Worm (Caenorhabditis elegans): ENCODE measurements around the gene fbxb-105.

fbxb-105 gene

ce11 chrII:2785787-2786186 is 15.1 kb upstream of the fbxb-105 start:
- no peak for TF ChIP-seq aly-2 (tag; optimal IDR thresholded peaks at IDR 0.05)
- no peak for TF ChIP-seq ama-1 (optimal IDR thresholded peaks at IDR 0.05)
- TF ChIP-seq zag-1 (tag; optimal IDR thresholded peaks at IDR 0.05) = no peak

ce11 chrII:2783380-2783779 is 12.7 kb upstream of the fbxb-105 start:
- TF ChIP-seq nhr-11 (tag; optimal IDR thresholded peaks at IDR 0.05) = no peak
- no peak for TF ChIP-seq nhr-28 (tag; optimal IDR thresholded peaks at IDR 0.05)
- no peak for TF ChIP-seq nhr-77 (tag; optimal IDR thresholded peaks at IDR 0.05)

ce11 chrII:2781355-2781754 is 10.7 kb upstream of the fbxb-105 start, which contains the start of gene F08D12.2:
Gene F08D12.2 (plus strand): TSS chrII:2781655.
- TF ChIP-seq ceh-82 (tag; optimal IDR thresholded peaks at IDR 0.05) = no peak
- TF ChIP-seq aly-2 (tag; optimal IDR thresholded peaks at IDR 0.05) = no peak
- TF ChIP-seq hmg-11 (tag; optimal IDR thresholded peaks at IDR 0.05) = no peak
- no peak for TF ChIP-seq ceh-16 (tag; optimal IDR thresholded peaks at IDR 0.05)
- TF ChIP-seq elt-2 (tag; optimal IDR thresholded peaks at IDR 0.05) = no peak
- no peak for TF ChIP-seq unc-62 (GFP tag; optimal IDR thresholded peaks at IDR 0.05)
- no peak for TF ChIP-seq nhr-237 (tag; optimal IDR thresholded peaks at IDR 0.05)
- TF ChIP-seq skn-1 (tag; optimal IDR thresholded peaks at IDR 0.05) = no peak
- no peak for TF ChIP-seq nhr-25 (tag; optimal IDR thresholded peaks at IDR 0.05)
- no peak for TF ChIP-seq egl-27 (tag; optimal IDR thresholded peaks at IDR 0.05)

- TF ChIP-seq lsy-12 (tag; optimal IDR thresholded peaks at IDR 0.05) (no peak), mdl-1 (tag; optimal IDR thresholded peaks at IDR 0.05) (no peak), elt-3 (tag; optimal IDR thresholded peaks at IDR 0.05) (no peak), ceh-16 (tag; optimal IDR thresholded peaks at IDR 0.05) (no peak), aly-2 (tag; optimal IDR thresholded peaks at IDR 0.05) (no peak), ZK546.5 (tag; optimal IDR thresholded peaks at IDR 0.05) (no peak), hmg-11 (tag; optimal IDR thresholded peaks at IDR 0.05) (no peak), ceh-82 (tag; optimal IDR thresholded peaks at IDR 0.05) (no peak), daf-12 (tag; optimal IDR thresholded peaks at IDR 0.05) (no peak), fos-1 (tag; optimal IDR thresholded peaks at IDR 0.05) (no peak), lin-15B (tag; optimal IDR thresholded peaks at IDR 0.05) (no peak), nhr-28 (tag; optimal IDR thresholded peaks at IDR 0.05) (no peak), nhr-76 (tag; optimal IDR thresholded peaks at IDR 0.05) (no peak), nhr-67 (tag; optimal IDR thresholded peaks at IDR 0.05) (no peak), ztf-11 (tag; optimal IDR thresholded peaks at IDR 0.05) (no peak)
These were observed 10.1 kb upstream of the fbxb-105 start for ce11 chrII:2780804-2781203.

- TF ChIP-seq R02D3.7 (tag; optimal IDR thresholded peaks at IDR 0.05) (no peak), lin-39 (tag; optimal IDR thresholded peaks at IDR 0.05) (no peak), nhr-237 (tag; optimal IDR thresholded peaks at IDR 0.05) (no peak), ceh-9 (tag; optimal IDR thresholded peaks at IDR 0.05) (no peak), mml-1 (tag; optimal IDR thresholded peaks at IDR 0.05) (no peak), fkh-2 (tag; optimal IDR thresholded peaks at IDR 0.05) (no peak), nfya-1 (tag; optimal IDR thresholded peaks at IDR 0.05; ENCODE audit: insufficient read depth) (no peak), ama-1 (optimal IDR thresholded peaks at IDR 0.05) (no peak), mdl-1 (tag; optimal IDR thresholded peaks at IDR 0.05) (no peak), ceh-82 (tag; optimal IDR thresholded peaks at IDR 0.05) (no peak), zag-1 (tag; optimal IDR thresholded peaks at IDR 0.05) (no peak), nhr-43 (tag; optimal IDR thresholded peaks at IDR 0.05; ENCODE audit: poor library complexity, severe bottlenecking) (no peak), unc-39 (tag; optimal IDR thresholded peaks at IDR 0.05) (no peak), aly-2 (tag; optimal IDR thresholded peaks at IDR 0.05) (no peak)
These were observed 8.6 kb upstream of the fbxb-105 start, which contains the start of gene F08D12.3 for ce11 chrII:2779253-2779652. Gene F08D12.3 (plus strand): TSS chrII:2779553.

- TF ChIP-seq ceh-9 (tag; optimal IDR thresholded peaks at IDR 0.05) (no peak), elt-1 (tag; optimal IDR thresholded peaks at IDR 0.05) (no peak), eor-1 (tag; optimal IDR thresholded peaks at IDR 0.05) (no peak), ztf-11 (tag; optimal IDR thresholded peaks at IDR 0.05) (no peak), sea-2 (GFP tag; optimal IDR thresholded peaks at IDR 0.05) (no peak), ama-1 (optimal IDR thresholded peaks at IDR 0.05) (no peak), tbx-2 (tag; optimal IDR thresholded peaks at IDR 0.05) (no peak), R02D3.7 (tag; optimal IDR thresholded peaks at IDR 0.05) (no peak), nhr-11 (tag; optimal IDR thresholded peaks at IDR 0.05) (no peak), aly-2 (tag; optimal IDR thresholded peaks at IDR 0.05) (no peak), fkh-2 (tag; optimal IDR thresholded peaks at IDR 0.05) (no peak), ceh-16 (tag; optimal IDR thresholded peaks at IDR 0.05) (no peak)
These were observed 7.2 kb upstream of the fbxb-105 start, which contains the start of gene F08D12.4 for ce11 chrII:2777846-2778245. Gene F08D12.4 (plus strand): TSS chrII:2778146.
